Fruit fly (Drosophila melanogaster) whole organism, wandering third instar larva: ENCODE measurements around the gene bdwf.

Source experiments
- CG9705 ChIP-seq: fragments of 200-800 bp; sonication (Bioruptor generic); optimal IDR thresholded peaks from 2 replicates; lab custom pipeline; 2018; ENCODE audit warnings: missing biosample characterization, mild to moderate bottlenecking, missing genetic modification characterization
- Dfd ChIP-seq: fragments of >200 bp; optimal IDR thresholded peaks from 2 replicates; lab custom pipeline; 2017; ENCODE audit warnings: missing biosample characterization, missing genetic modification characterization
- Hr83 ChIP-seq: fragments of 200-300 bp; sonication (Bioruptor generic); optimal IDR thresholded peaks from 2 replicates; lab custom pipeline; 2016; ENCODE audit warnings: missing biosample characterization, mild to moderate bottlenecking, missing genetic modification characterization, moderate library complexity; ENCODE audit not compliant: poor library complexity, severe bottlenecking
- OdsH ChIP-seq: fragments of 200-800 bp; sonication (Bioruptor generic); optimal IDR thresholded peaks from 2 replicates; lab custom pipeline; 2016; ENCODE audit warnings: missing biosample characterization, mild to moderate bottlenecking, missing genetic modification characterization
- Sp1 ChIP-seq: fragments of 200-800 bp; sonication (Bioruptor generic); optimal IDR thresholded peaks from 3 replicates; lab custom pipeline; 2019; ENCODE audit warnings: missing biosample characterization, mild to moderate bottlenecking, missing genetic modification characterization, moderate library complexity
- dmrt93B ChIP-seq: fragments of 200-800 bp; sonication (Bioruptor generic); optimal IDR thresholded peaks from 2 replicates; lab custom pipeline; 2018; ENCODE audit warnings: missing biosample characterization, mild to moderate bottlenecking, missing genetic modification characterization
- dsf ChIP-seq: sonication (Bioruptor generic); optimal IDR thresholded peaks from 2 replicates; lab custom pipeline; 2016; ENCODE audit warnings: missing biosample characterization, missing genetic modification characterization, borderline replicate concordance
- foxo ChIP-seq, 2 experiments: fragments of 200-800 bp; sonication (Bioruptor generic); optimal IDR thresholded peaks; 2 replicates in 1 of 2; 3 replicates in 1 of 2; lab custom pipeline; 2016 to 2017; ENCODE audit warnings: missing biosample characterization in 2 of 2, missing genetic modification characterization in 2 of 2
- pan ChIP-seq: fragments of >200 bp; optimal IDR thresholded peaks from 2 replicates; lab custom pipeline; 2017
- psq ChIP-seq: fragments of 200-800 bp; sonication (Bioruptor generic); optimal IDR thresholded peaks from 3 replicates; lab custom pipeline; 2017; ENCODE audit warnings: missing biosample characterization, mild to moderate bottlenecking, missing genetic modification characterization, moderate library complexity
- rgr ChIP-seq: fragments of 200-800 bp; sonication (Bioruptor generic); optimal IDR thresholded peaks from 3 replicates; lab custom pipeline; 2016; ENCODE audit warnings: missing biosample characterization, mild to moderate bottlenecking, missing genetic modification characterization
- sage ChIP-seq: fragments of 200-800 bp; sonication (Bioruptor generic); optimal IDR thresholded peaks from 2 replicates; lab custom pipeline; 2016; ENCODE audit warnings: missing biosample characterization, mild to moderate bottlenecking, missing genetic modification characterization
- usp ChIP-seq: fragments of >200 bp; optimal IDR thresholded peaks from 2 replicates; lab custom pipeline; 2017; ENCODE audit warnings: missing biosample characterization, missing genetic modification characterization
- woc ChIP-seq: sonication (Bioruptor generic); optimal IDR thresholded peaks from 2 replicates; lab custom pipeline; 2016; ENCODE audit warnings: missing biosample characterization, mild to moderate bottlenecking, missing genetic modification characterization

DNA sequence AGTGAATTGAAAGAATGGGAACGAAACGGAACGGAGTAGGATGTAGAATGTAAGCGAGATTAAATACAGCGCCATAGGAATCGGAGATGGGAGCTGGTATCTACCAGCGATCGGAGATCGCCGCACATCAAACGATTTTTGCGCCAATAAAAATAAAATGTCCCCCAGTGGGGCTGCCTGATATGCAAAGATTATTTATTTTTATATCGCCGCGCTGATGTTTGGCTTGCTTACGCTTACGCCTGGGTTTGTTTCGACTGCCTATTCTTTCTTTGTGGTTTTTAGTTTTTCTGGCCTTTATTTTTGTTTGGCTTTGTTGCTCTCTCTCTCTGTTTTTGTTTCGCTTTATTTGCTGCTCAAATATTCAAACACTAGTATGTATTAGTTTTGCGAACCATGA is 20.8 kb upstream of the bdwf start:
- TF ChIP-seq usp (GFP tag; lab: Kevin White, UChicago), result no peak
- TF ChIP-seq OdsH (GFP tag; lab: Kevin White, UChicago), result no peak
- no peak for TF ChIP-seq dmrt93B
- TF ChIP-seq Dfd (GFP tag; lab: Kevin White, UChicago), result no peak
- TF ChIP-seq Hr83, result no peak
- TF ChIP-seq rgr (GFP tag; lab: Kevin White, UChicago), result no peak
- no peak for TF ChIP-seq foxo (GFP tag; optimal IDR thresholded peaks at IDR 0.05; lab: Kevin White, UChicago)
- TF ChIP-seq psq (GFP tag; lab: Kevin White, UChicago), result no peak
- no peak for TF ChIP-seq sage
- TF ChIP-seq CG9705 (GFP tag; lab: Kevin White, UChicago), result no peak
- TF ChIP-seq Sp1, result no peak
- no peak for TF ChIP-seq woc (GFP tag; lab: Kevin White, UChicago)
- no peak for TF ChIP-seq pan (lab: Kevin White, UChicago)
- TF ChIP-seq dsf (GFP tag; lab: Kevin White, UChicago), result no peak
